Worm (Caenorhabditis elegans): ENCODE data around the gene C45H4.13.

ce11 chrV:2179214-2179613, 28.4 kb upstream of the C45H4.13 start, which contains the start of gene cyp-33C1:
- no peak for TF ChIP-seq nfya-2 (GFP tag; IDR thresholded peaks at IDR 0.05)
- no peak for TF ChIP-seq dpl-1 (GFP tag; optimal IDR thresholded peaks at IDR 0.05)
- TF ChIP-seq rpc-1 (optimal IDR thresholded peaks at IDR 0.05), result no peak
- TF ChIP-seq rpc-1 (tag; optimal IDR thresholded peaks at IDR 0.05), result no peak
- TF ChIP-seq snpc-3.4 (tag; optimal IDR thresholded peaks at IDR 0.05), result no peak
- no peak for TF ChIP-seq nhr-80 (tag; optimal IDR thresholded peaks at IDR 0.05)
- no peak for TF ChIP-seq Y53F4B.3 (GFP tag; IDR thresholded peaks at IDR 0.05)
